Worm (Caenorhabditis elegans) whole organism, L3 larva: ENCODE data around the gene sri-30.

ENCODE experiments used
- R02D3.7 ChIP-seq: fragments of 150-350 bp; optimal IDR thresholded peaks from 2 replicates; lab custom pipeline; 2014; ENCODE audit warnings: missing biosample characterization, missing genetic modification characterization
- ZK546.5 ChIP-seq: sonication (generic microtip); optimal IDR thresholded peaks from 2 replicates; lab custom pipeline; 2017; ENCODE audit warnings: missing biosample characterization, missing genetic modification characterization
- aly-2 ChIP-seq: fragments of 150-350 bp; optimal IDR thresholded peaks from 2 replicates; lab custom pipeline; 2014; ENCODE audit warnings: missing biosample characterization, missing genetic modification characterization
- ama-1 ChIP-seq: fragments of 150-350 bp; optimal IDR thresholded peaks from 2 replicates; lab custom pipeline; 2018
- ceh-28 ChIP-seq: fragments of 150-350 bp; optimal IDR thresholded peaks from 2 replicates; lab custom pipeline; 2014; ENCODE audit warnings: missing biosample characterization, missing genetic modification reagents, missing genetic modification characterization
- ceh-9 ChIP-seq: sonication (generic microtip); optimal IDR thresholded peaks from 2 replicates; lab custom pipeline; 2018; ENCODE audit warnings: missing biosample characterization, missing genetic modification characterization
- daf-12 ChIP-seq: fragments of 150-350 bp; optimal IDR thresholded peaks from 2 replicates; lab custom pipeline; 2014; ENCODE audit warnings: missing biosample characterization, missing genetic modification reagents, missing genetic modification characterization
- egl-27 ChIP-seq: sonication (generic microtip); optimal IDR thresholded peaks from 4 replicates; lab custom pipeline; 2017; ENCODE audit warnings: missing biosample characterization, missing genetic modification reagents, missing genetic modification characterization
- egl-5 ChIP-seq: fragments of 150-350 bp; optimal IDR thresholded peaks from 2 replicates; lab custom pipeline; 2017; ENCODE audit warnings: missing biosample characterization, missing genetic modification reagents, missing genetic modification characterization, inconsistent platforms
- elt-1 ChIP-seq: fragments of 150-350 bp; optimal IDR thresholded peaks from 2 replicates; lab custom pipeline; 2014; ENCODE audit warnings: missing biosample characterization, missing genetic modification characterization
- elt-3 ChIP-seq, 3 experiments: fragments of 150-350 bp in 1 of 3; sonication (generic microtip) in 2 of 3; optimal IDR thresholded peaks; 2 replicates in 2 of 3; 4 replicates in 1 of 3; lab custom pipeline; 2014 to 2017; ENCODE audit warnings: missing biosample characterization in 3 of 3, missing genetic modification characterization in 3 of 3
- fkh-10 ChIP-seq: sonication (generic microtip); optimal IDR thresholded peaks from 2 replicates; lab custom pipeline; 2017; ENCODE audit warnings: missing biosample characterization, missing genetic modification reagents, missing genetic modification characterization
- fkh-2 ChIP-seq: fragments of 150-350 bp; optimal IDR thresholded peaks from 2 replicates; lab custom pipeline; 2014; ENCODE audit warnings: missing biosample characterization, missing genetic modification reagents, missing genetic modification characterization
- fos-1 ChIP-seq: fragments of 150-350 bp; optimal IDR thresholded peaks from 2 replicates; lab custom pipeline; 2014; ENCODE audit warnings: missing biosample characterization, missing genetic modification characterization
- hmg-11 ChIP-seq: sonication (generic microtip); optimal IDR thresholded peaks from 2 replicates; lab custom pipeline; 2016; ENCODE audit warnings: missing genetic modification characterization, missing compliant biosample characterization
- lin-15B ChIP-seq: fragments of 150-350 bp; optimal IDR thresholded peaks from 2 replicates; lab custom pipeline; 2014; ENCODE audit warnings: missing biosample characterization, missing genetic modification characterization
- lin-39 ChIP-seq: fragments of 150-350 bp; optimal IDR thresholded peaks from 2 replicates; lab custom pipeline; 2018; ENCODE audit warnings: missing biosample characterization, missing genetic modification reagents, missing genetic modification characterization
- lsy-12 ChIP-seq: sonication (generic microtip); optimal IDR thresholded peaks from 2 replicates; lab custom pipeline; 2016; ENCODE audit warnings: mild to moderate bottlenecking, missing genetic modification characterization, missing compliant biosample characterization
- mdl-1 ChIP-seq: fragments of 150-350 bp; optimal IDR thresholded peaks from 2 replicates; lab custom pipeline; 2014; ENCODE audit warnings: missing biosample characterization, missing genetic modification characterization
- mml-1 ChIP-seq: fragments of 150-350 bp; sonication (generic microtip); optimal IDR thresholded peaks from 3 replicates; lab custom pipeline; 2014; ENCODE audit warnings: missing biosample characterization, missing genetic modification characterization
- nhr-12 ChIP-seq: fragments of 150-350 bp; optimal IDR thresholded peaks from 2 replicates; lab custom pipeline; 2014; ENCODE audit warnings: missing biosample characterization, missing genetic modification characterization
- nhr-23 ChIP-seq: fragments of 150-350 bp; optimal IDR thresholded peaks from 2 replicates; lab custom pipeline; 2014; ENCODE audit warnings: missing biosample characterization, missing genetic modification reagents, missing genetic modification characterization
- nhr-237 ChIP-seq: fragments of 150-350 bp; optimal IDR thresholded peaks from 2 replicates; lab custom pipeline; 2014; ENCODE audit warnings: missing biosample characterization, missing genetic modification characterization
- nhr-28 ChIP-seq: fragments of 150-350 bp; optimal IDR thresholded peaks from 2 replicates; lab custom pipeline; 2014; ENCODE audit warnings: missing biosample characterization, missing genetic modification characterization
- nhr-43 ChIP-seq: sonication (generic microtip); optimal IDR thresholded peaks from 2 replicates; lab custom pipeline; 2016; ENCODE audit warnings: mild to moderate bottlenecking, missing genetic modification characterization, missing compliant biosample characterization; ENCODE audit not compliant: poor library complexity, severe bottlenecking
- nhr-67 ChIP-seq: fragments of 150-350 bp; optimal IDR thresholded peaks from 2 replicates; lab custom pipeline; 2014; ENCODE audit warnings: missing biosample characterization, missing genetic modification characterization
- nhr-77 ChIP-seq: fragments of 150-350 bp; optimal IDR thresholded peaks from 2 replicates; lab custom pipeline; 2014; ENCODE audit warnings: missing biosample characterization, missing genetic modification characterization
- pha-4 ChIP-seq: fragments of 150-350 bp; optimal IDR thresholded peaks from 2 replicates; lab custom pipeline; 2014; ENCODE audit warnings: missing biosample characterization, missing genetic modification reagents, missing genetic modification characterization
- pqm-1 ChIP-seq: fragments of 150-350 bp; optimal IDR thresholded peaks from 2 replicates; lab custom pipeline; 2017; ENCODE audit warnings: missing biosample characterization, missing genetic modification characterization, inconsistent platforms
- sea-2 ChIP-seq: fragments of 150-350 bp; sonication (generic microtip); optimal IDR thresholded peaks from 4 replicates; lab custom pipeline; 2014; ENCODE audit warnings: missing biosample characterization, missing genetic modification reagents, missing genetic modification characterization
- skn-1 ChIP-seq: fragments of 150-350 bp; optimal IDR thresholded peaks from 2 replicates; lab custom pipeline; 2014; ENCODE audit warnings: missing biosample characterization, missing genetic modification characterization
- snpc-4 ChIP-seq: fragments of 150-350 bp; optimal IDR thresholded peaks from 2 replicates; lab custom pipeline; 2014; ENCODE audit warnings: missing biosample characterization, missing genetic modification characterization
- tbx-2 ChIP-seq: sonication (generic microtip); optimal IDR thresholded peaks from 2 replicates; lab custom pipeline; 2016; ENCODE audit warnings: mild to moderate bottlenecking, missing genetic modification characterization, missing compliant biosample characterization
- unc-39 ChIP-seq: sonication (generic microtip); optimal IDR thresholded peaks from 4 replicates; lab custom pipeline; 2017; ENCODE audit warnings: missing biosample characterization, missing genetic modification characterization
- unc-62 ChIP-seq: fragments of 150-350 bp; sonication (generic microtip); optimal IDR thresholded peaks from 4 replicates; lab custom pipeline; 2014; ENCODE audit warnings: missing biosample characterization, missing genetic modification reagents, missing genetic modification characterization
- zag-1 ChIP-seq: fragments of 150-350 bp; optimal IDR thresholded peaks from 2 replicates; lab custom pipeline; 2014; ENCODE audit warnings: missing biosample characterization, missing genetic modification characterization
- ztf-11 ChIP-seq: fragments of 150-350 bp; optimal IDR thresholded peaks from 2 replicates; lab custom pipeline; 2014; ENCODE audit warnings: missing biosample characterization, missing genetic modification characterization

Gene sri-30

ce11 chrII:3051332-3051731 is 5.4 kb downstream of the sri-30 start:
- TF ChIP-seq ZK546.5 (tag; lab: Kevin White, UChicago) (no peak), aly-2 (no peak), egl-27 (no peak), unc-39 (tag; lab: Kevin White, UChicago) (no peak), snpc-4 (tag; lab: Kevin White, UChicago) (no peak), pqm-1 (no peak), nhr-12 (tag; lab: Kevin White, UChicago) (no peak), fos-1 (tag; lab: Kevin White, UChicago) (no peak), elt-1 (no peak), egl-5 (tag; lab: Kevin White, UChicago) (no peak), ama-1 (no peak), hmg-11 (tag; lab: Kevin White, UChicago) (no peak), nhr-23 (tag; lab: Kevin White, UChicago) (no peak), nhr-237 (tag; lab: Kevin White, UChicago) (no peak), nhr-43 (tag; lab: Kevin White, UChicago) (no peak), elt-3 (tag; optimal IDR thresholded peaks at IDR 0.05; lab: Kevin White, UChicago) (no peak), lsy-12 (tag; lab: Kevin White, UChicago) (no peak), tbx-2 (tag; lab: Kevin White, UChicago) (no peak)

- no peak for TF ChIP-seq fkh-10 (GFP tag; lab: Kevin White, UChicago)
- TF ChIP-seq R02D3.7 (tag; lab: Kevin White, UChicago): no peak
- no peak for TF ChIP-seq ceh-9 (tag; lab: Kevin White, UChicago)
- TF ChIP-seq pha-4 (tag; lab: Kevin White, UChicago): no peak
- no peak for TF ChIP-seq skn-1 (tag; lab: Kevin White, UChicago)
- TF ChIP-seq pqm-1: no peak
- no peak for TF ChIP-seq fos-1 (tag; lab: Kevin White, UChicago)
- no peak for TF ChIP-seq lin-15B (tag; lab: Kevin White, UChicago)
These were observed 6.9 kb downstream of the sri-30 start for ce11 chrII:3052843-3053242.

ce11 chrII:3053689-3054088 is 7.7 kb downstream of the sri-30 start:
- no peak for TF ChIP-seq daf-12 (tag; lab: Kevin White, UChicago)

ce11 chrII:3054221-3054620 is 8.2 kb downstream of the sri-30 start, which contains the start of gene lido-13:
TSS of gene lido-13 (minus strand) at chrII:3054321.
- TF ChIP-seq mdl-1 (tag; lab: Kevin White, UChicago) (no peak), ztf-11 (no peak), mml-1 (tag; lab: Kevin White, UChicago) (no peak), fkh-2 (tag; lab: Kevin White, UChicago) (no peak), elt-1 (no peak), ceh-28 (tag; lab: Kevin White, UChicago) (no peak), lin-15B (tag; lab: Kevin White, UChicago) (no peak), sea-2 (GFP tag; lab: Kevin White, UChicago) (no peak), nhr-28 (no peak), hmg-11 (tag; lab: Kevin White, UChicago) (no peak), zag-1 (tag; lab: Kevin White, UChicago) (no peak), tbx-2 (tag; lab: Kevin White, UChicago) (no peak), unc-39 (tag; lab: Kevin White, UChicago) (no peak), nhr-77 (tag; lab: Kevin White, UChicago) (no peak), fos-1 (tag; lab: Kevin White, UChicago) (no peak), ZK546.5 (tag; lab: Kevin White, UChicago) (no peak), unc-62 (GFP tag; lab: Kevin White, UChicago) (no peak), ceh-9 (tag; lab: Kevin White, UChicago) (no peak), ama-1 (no peak)

- TF ChIP-seq zag-1 (tag; lab: Kevin White, UChicago) (no peak), hmg-11 (tag; lab: Kevin White, UChicago) (peak; percentile 72), nhr-67 (tag; lab: Kevin White, UChicago) (no peak), lin-39 (tag; lab: Kevin White, UChicago) (peak; percentile 30), nhr-43 (tag; lab: Kevin White, UChicago) (no peak), nhr-77 (tag; lab: Kevin White, UChicago) (no peak)
These were observed 8.6 kb downstream of the sri-30 start for ce11 chrII:3054622-3055021.
